Worm (Caenorhabditis elegans) whole organism, late embryonic: ENCODE results near the gene Y47D7A.12.

Experiments used
- K02D7.2 ChIP-seq: sonication (generic microtip); optimal IDR thresholded peaks from 2 replicates; lab custom pipeline; 2017; ENCODE audit warnings: mild to moderate bottlenecking, missing genetic modification characterization, missing compliant biosample characterization
- T23F11.4 ChIP-seq: fragments of 200-800 bp; sonication (Bioruptor generic); optimal IDR thresholded peaks from 2 replicates; lab custom pipeline; 2018; ENCODE audit warnings: mild to moderate bottlenecking, missing genetic modification characterization, missing compliant biosample characterization
- ahr-1 ChIP-seq: sonication (generic microtip); optimal IDR thresholded peaks from 2 replicates; lab custom pipeline; 2016; ENCODE audit warnings: missing genetic modification characterization, missing compliant biosample characterization
- ama-1 ChIP-seq: fragments of 150-350 bp; optimal IDR thresholded peaks from 2 replicates; lab custom pipeline; 2014
- ceh-2 ChIP-seq: sonication (generic microtip); optimal IDR thresholded peaks from 2 replicates; lab custom pipeline; 2016; ENCODE audit warnings: missing genotype, missing genetic modification characterization, missing compliant biosample characterization
- ceh-30 ChIP-seq: fragments of 150-350 bp; optimal IDR thresholded peaks from 2 replicates; lab custom pipeline; 2014; ENCODE audit warnings: missing biosample characterization, missing genetic modification characterization
- ceh-34 ChIP-seq: sonication (generic microtip); optimal IDR thresholded peaks from 2 replicates; lab custom pipeline; 2016; ENCODE audit warnings: mild to moderate bottlenecking, missing genetic modification characterization, missing compliant biosample characterization
- ceh-48 ChIP-seq: sonication (generic microtip); optimal IDR thresholded peaks from 2 replicates; lab custom pipeline; 2016; ENCODE audit warnings: missing genetic modification characterization, inconsistent platforms, missing compliant biosample characterization
- ceh-9 ChIP-seq: sonication (generic microtip); optimal IDR thresholded peaks from 2 replicates; lab custom pipeline; 2016; ENCODE audit warnings: mild to moderate bottlenecking, missing genetic modification characterization, inconsistent platforms, missing compliant biosample characterization
- che-1 ChIP-seq: sonication (generic microtip); optimal IDR thresholded peaks from 2 replicates; lab custom pipeline; 2016; ENCODE audit warnings: mild to moderate bottlenecking, missing genetic modification characterization, missing compliant biosample characterization
- dmd-4 ChIP-seq: sonication (generic microtip); optimal IDR thresholded peaks from 2 replicates; lab custom pipeline; 2016; ENCODE audit warnings: borderline replicate concordance, missing genetic modification characterization, missing compliant biosample characterization
- elt-2 ChIP-seq: sonication (generic microtip); optimal IDR thresholded peaks from 2 replicates; lab custom pipeline; 2016; ENCODE audit warnings: missing genetic modification reagents, missing genetic modification characterization, missing compliant biosample characterization
- ets-4 ChIP-seq: sonication (generic microtip); optimal IDR thresholded peaks from 2 replicates; lab custom pipeline; 2016; ENCODE audit warnings: missing genetic modification characterization, missing compliant biosample characterization
- eyg-1 ChIP-seq: sonication (generic microtip); optimal IDR thresholded peaks from 2 replicates; lab custom pipeline; 2016; ENCODE audit warnings: missing genotype, missing genetic modification characterization, missing compliant biosample characterization
- hlh-13 ChIP-seq: fragments of 200-800 bp; sonication (Bioruptor generic); optimal IDR thresholded peaks from 2 replicates; lab custom pipeline; 2018; ENCODE audit warnings: mild to moderate bottlenecking, missing genetic modification characterization, missing compliant biosample characterization
- hlh-30 ChIP-seq: sonication (generic microtip); optimal IDR thresholded peaks from 2 replicates; lab custom pipeline; 2017; ENCODE audit warnings: antibody characterized with exemption, missing genetic modification characterization, missing compliant biosample characterization; ENCODE audit not compliant: insufficient read depth
- hlh-6 ChIP-seq: sonication (generic microtip); optimal IDR thresholded peaks from 2 replicates; lab custom pipeline; 2016; ENCODE audit warnings: missing genotype, missing genetic modification characterization, missing compliant biosample characterization
- hlh-8 ChIP-seq: sonication (generic microtip); optimal IDR thresholded peaks from 2 replicates; lab custom pipeline; 2016; ENCODE audit warnings: missing genotype, missing genetic modification characterization, missing compliant biosample characterization
- nfya-1 ChIP-seq: sonication (generic microtip); optimal IDR thresholded peaks from 2 replicates; lab custom pipeline; 2017; ENCODE audit warnings: missing genetic modification characterization, mild to moderate bottlenecking, missing compliant biosample characterization, antibody characterized with exemption, moderate library complexity
- nhr-11 ChIP-seq: fragments of 150-350 bp; optimal IDR thresholded peaks from 2 replicates; lab custom pipeline; 2014; ENCODE audit warnings: missing biosample characterization, missing genetic modification characterization
- odd-2 ChIP-seq: sonication (generic microtip); optimal IDR thresholded peaks from 2 replicates; lab custom pipeline; 2017; ENCODE audit warnings: antibody characterized with exemption, mild to moderate bottlenecking, missing genetic modification characterization, missing compliant biosample characterization
- pha-4 ChIP-seq: fragments of 150-350 bp; optimal IDR thresholded peaks from 2 replicates; lab custom pipeline; 2018; ENCODE audit warnings: missing biosample characterization, missing genetic modification reagents, missing genetic modification characterization
- pqm-1 ChIP-seq: sonication (generic microtip); optimal IDR thresholded peaks from 2 replicates; lab custom pipeline; 2016; ENCODE audit warnings: missing genetic modification characterization, missing compliant biosample characterization
- sox-2 ChIP-seq: fragments of 200-800 bp; sonication (Bioruptor generic); IDR thresholded peaks from 2 replicates; pipeline ENCODE4 v1.3.6; 2022; ENCODE audit warnings: missing genetic modification reagents, missing genetic modification characterization, missing compliant biosample characterization
- tbx-7 ChIP-seq: sonication (generic microtip); optimal IDR thresholded peaks from 2 replicates; lab custom pipeline; 2016; ENCODE audit warnings: missing genotype, missing genetic modification characterization, missing compliant biosample characterization
- unc-42 ChIP-seq: sonication (generic microtip); optimal IDR thresholded peaks from 2 replicates; lab custom pipeline; 2016; ENCODE audit warnings: missing genotype, missing genetic modification characterization, missing compliant biosample characterization
- unc-55 ChIP-seq: sonication (generic microtip); optimal IDR thresholded peaks from 2 replicates; lab custom pipeline; 2017; ENCODE audit warnings: missing biosample characterization, missing genetic modification reagents, missing genetic modification characterization
- unc-86 ChIP-seq: sonication (generic microtip); optimal IDR thresholded peaks from 2 replicates; lab custom pipeline; 2016; ENCODE audit warnings: missing genetic modification characterization, missing compliant biosample characterization
- ztf-16 ChIP-seq: sonication (generic microtip); optimal IDR thresholded peaks from 2 replicates; lab custom pipeline; 2017; ENCODE audit warnings: missing genetic modification characterization, missing compliant biosample characterization

Y47D7A.12 gene

DNA sequence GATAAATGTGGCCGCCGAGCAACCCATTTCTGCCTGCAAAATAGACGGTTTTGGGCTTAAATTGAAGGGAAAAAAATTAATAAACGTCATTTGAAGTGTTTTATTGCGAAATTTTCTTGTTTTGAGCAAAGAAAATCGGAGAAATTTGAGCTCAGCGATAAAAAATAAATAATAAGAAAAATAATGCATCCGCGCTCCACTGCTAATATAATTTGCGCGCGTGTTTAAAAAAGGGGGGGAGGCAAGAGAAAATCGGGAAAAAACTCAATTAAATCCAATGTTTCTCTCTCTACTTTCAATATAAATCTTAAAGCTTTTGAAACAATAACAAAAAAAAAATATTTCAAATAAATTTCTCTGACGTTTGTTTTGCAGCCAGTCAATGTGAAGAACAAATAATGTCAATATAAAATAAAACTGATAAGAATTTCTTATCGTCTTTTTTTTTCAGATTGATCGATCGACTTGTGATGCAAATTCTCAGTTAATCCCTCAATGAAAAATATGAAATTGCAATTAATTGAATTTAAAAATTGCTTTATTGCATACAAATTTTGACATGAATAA lies 21.1 kb upstream of the Y47D7A.12 start, which contains the start of gene rft-2:
Gene rft-2 (minus strand): TSS at position 41 of the 567 bp plus-strand sequence.
- TF ChIP-seq unc-42 (tag; lab: Kevin White, UChicago) (peak; percentile 90), tbx-7 (no peak), sox-2 (GFP tag; lab: Robert Waterston, UW) (no peak), elt-2 (tag; lab: Kevin White, UChicago) (peak; percentile 70), nfya-1 (tag; lab: Kevin White, UChicago) (peak; percentile 15), ceh-2 (tag; lab: Kevin White, UChicago) (peak; percentile 2), ahr-1 (tag; lab: Kevin White, UChicago) (no peak), hlh-6 (tag; lab: Kevin White, UChicago) (no peak), ceh-34 (tag; lab: Kevin White, UChicago) (peak; percentile 22)
- TF ChIP-seq, all 69 proteins: peak for 5

ce11 chrV:4447637-4448036 lies 18.2 kb upstream of the Y47D7A.12 start:
- TF ChIP-seq nfya-1 (tag; lab: Kevin White, UChicago) (no peak), ceh-30 (tag; lab: Kevin White, UChicago) (no peak), ztf-16 (tag; lab: Kevin White, UChicago) (no peak), eyg-1 (tag; lab: Kevin White, UChicago) (no peak), nhr-11 (no peak)

ce11 chrV:4442749-4443381 lies 13.4 kb upstream of the Y47D7A.12 start, which contains the start of gene rft-1:
Gene rft-1 (minus strand): TSS chrV:4443223.
- TF ChIP-seq ets-4 (tag; lab: Kevin White, UChicago) (no peak), unc-86 (no peak), odd-2 (no peak), hlh-13 (GFP tag; lab: Kevin White, UChicago) (no peak), nfya-1 (tag; lab: Kevin White, UChicago) (no peak), hlh-30 (no peak), ceh-9 (no peak), ceh-48 (tag; lab: Kevin White, UChicago) (no peak)
- TF ChIP-seq, all 69 proteins: peak for 0

DNA sequence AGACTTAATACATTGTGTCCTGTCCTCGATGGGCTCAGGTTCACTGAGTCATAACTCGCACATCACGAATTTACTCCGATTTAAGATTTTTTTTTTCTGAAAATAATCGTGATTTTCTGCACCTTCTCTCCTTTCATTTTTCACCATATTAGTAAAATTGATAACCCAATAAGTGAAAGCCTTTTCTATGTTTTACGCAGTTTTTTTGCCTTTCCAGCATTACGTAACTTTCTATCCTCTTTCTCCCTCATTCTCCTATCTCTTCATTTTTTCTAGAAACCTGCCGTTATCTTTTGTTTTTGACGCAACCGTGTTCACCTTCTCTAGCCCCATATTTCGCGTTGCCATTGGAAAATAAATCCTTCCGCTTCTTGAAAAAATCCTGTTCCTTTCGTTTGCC lies 7.7 kb upstream of the Y47D7A.12 start:
- no peak for TF ChIP-seq pqm-1 (tag; lab: Kevin White, UChicago)
- TF ChIP-seq ama-1: no peak
- no peak for TF ChIP-seq unc-86
- no peak for TF ChIP-seq ceh-48 (tag; lab: Kevin White, UChicago)
- no peak for TF ChIP-seq hlh-8
- TF ChIP-seq eyg-1 (tag; lab: Kevin White, UChicago): no peak
- no peak for TF ChIP-seq T23F11.4
- no peak for TF ChIP-seq odd-2
- TF ChIP-seq K02D7.2 (tag; lab: Kevin White, UChicago): no peak
- no peak for TF ChIP-seq tbx-7
- no peak for TF ChIP-seq pha-4

- no peak for TF ChIP-seq unc-55 (GFP tag; lab: Kevin White, UChicago)
- peak; percentile 39 for TF ChIP-seq dmd-4
- TF ChIP-seq, all 69 proteins: peak for 1
Observed at ce11 chrV:4435411-4435981, 6.0 kb upstream of the Y47D7A.12 start, which contains the start of gene Y47D7A.13. Gene Y47D7A.13 (minus strand): TSS chrV:4435927.

DNA sequence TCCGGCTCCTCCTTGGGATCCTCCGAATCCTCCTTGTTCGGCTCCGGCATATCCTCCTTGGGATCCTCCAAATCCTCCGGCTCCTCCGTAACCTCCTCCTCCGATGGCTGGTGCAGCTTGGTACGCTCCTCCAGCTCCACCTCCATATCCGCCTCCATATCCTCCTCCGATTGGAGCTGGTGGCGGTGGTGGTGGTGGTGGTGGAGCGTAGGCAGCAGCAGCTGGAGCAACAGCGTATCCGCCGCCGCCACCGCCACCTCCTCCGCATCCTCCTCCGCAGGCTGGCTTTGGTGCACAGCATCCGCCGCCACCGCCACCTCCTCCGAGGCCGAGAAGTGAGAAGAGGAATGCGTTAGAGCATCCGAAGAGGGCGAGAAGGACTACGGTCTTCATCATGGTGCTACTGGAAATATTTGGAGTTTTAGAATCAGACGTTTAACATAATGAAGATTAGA lies 3.3 kb upstream of the Y47D7A.12 start, which contains the start of gene Y47D7A.15:
Gene Y47D7A.15 (minus strand): TSS at position 405 of the 455 bp plus-strand sequence.
- TF ChIP-seq hlh-13 (GFP tag; lab: Kevin White, UChicago) (no peak), ceh-2 (tag; lab: Kevin White, UChicago) (no peak), che-1 (tag; lab: Kevin White, UChicago) (no peak), unc-55 (GFP tag; lab: Kevin White, UChicago) (no peak)
- TF ChIP-seq, all 69 proteins: peak for 0
